Worm (Caenorhabditis elegans): ENCODE measurements around the gene srg-55.
A peak's percentile ranks its signal among the peaks of the same experiment; 100 is the strongest.

The srg-55 gene

DNA sequence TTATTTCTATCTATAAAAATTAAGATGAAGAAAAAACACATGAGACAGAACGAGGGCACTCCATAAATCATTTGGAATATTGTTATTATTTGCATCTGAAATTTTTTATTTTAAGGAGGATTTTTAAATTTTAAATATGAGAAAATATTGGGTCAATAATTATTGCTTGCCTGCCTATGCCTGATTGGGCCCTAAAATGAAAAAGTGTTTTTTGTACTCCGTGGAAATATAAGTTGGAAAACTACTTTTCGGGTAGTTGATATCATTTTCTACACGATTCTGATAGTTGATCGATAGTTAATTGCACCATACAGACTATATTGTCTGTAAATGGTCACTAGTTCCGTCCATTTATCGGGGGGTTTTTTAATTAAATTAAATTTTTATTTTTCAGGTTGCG, at the start of gene srg-55:
Gene srg-55, minus strand, starts transcription at position 101 of the 400 bp plus-strand sequence.
- no peak for TF ChIP-seq tab-1 (GFP tag; IDR thresholded peaks at IDR 0.05)
- TF ChIP-seq ztf-29 (GFP tag; IDR thresholded peaks at IDR 0.05): no peak
- TF ChIP-seq ztf-23 (GFP tag; IDR thresholded peaks at IDR 0.05): no peak

DNA sequence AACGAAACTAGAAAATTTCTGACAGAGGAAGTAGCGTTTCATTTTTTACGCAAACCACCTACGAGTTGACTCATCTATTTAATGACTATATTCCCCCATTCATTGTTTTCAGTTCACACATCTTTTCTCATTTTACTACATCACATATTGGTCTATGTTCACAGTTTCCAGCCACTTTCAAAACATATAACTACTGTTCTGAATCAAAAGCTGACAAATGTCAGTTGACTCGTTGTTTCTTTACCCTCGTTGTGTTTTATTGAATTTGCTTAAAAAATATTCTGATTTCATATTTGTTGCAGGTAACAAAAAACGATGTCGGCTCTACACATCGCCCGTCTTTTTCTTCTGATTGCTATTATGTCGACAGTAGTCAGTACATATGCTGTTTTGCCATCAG, 43.0 kb upstream of the srg-55 start, which contains the start of gene nlp-59:
Gene nlp-59, plus strand, starts transcription at position 301 of the 400 bp plus-strand sequence.
- TF ChIP-seq ztf-29 (GFP tag; IDR thresholded peaks at IDR 0.05) (no peak), tab-1 (GFP tag; IDR thresholded peaks at IDR 0.05) (no peak), med-1 (GFP tag; optimal IDR thresholded peaks at IDR 0.05; ENCODE audit: insufficient read depth) (no peak), T22C8.4 (GFP tag; IDR thresholded peaks at IDR 0.05) (no peak), ref-1 (GFP tag; conservative IDR thresholded peaks at IDR 0.05) (no peak), flt-1 (GFP tag; IDR thresholded peaks at IDR 0.05) (no peak), cog-1 (tag; optimal IDR thresholded peaks at IDR 0.05) (no peak), klf-2 (GFP tag; conservative IDR thresholded peaks at IDR 0.05) (no peak), ztf-23 (GFP tag; IDR thresholded peaks at IDR 0.05) (no peak)

DNA sequence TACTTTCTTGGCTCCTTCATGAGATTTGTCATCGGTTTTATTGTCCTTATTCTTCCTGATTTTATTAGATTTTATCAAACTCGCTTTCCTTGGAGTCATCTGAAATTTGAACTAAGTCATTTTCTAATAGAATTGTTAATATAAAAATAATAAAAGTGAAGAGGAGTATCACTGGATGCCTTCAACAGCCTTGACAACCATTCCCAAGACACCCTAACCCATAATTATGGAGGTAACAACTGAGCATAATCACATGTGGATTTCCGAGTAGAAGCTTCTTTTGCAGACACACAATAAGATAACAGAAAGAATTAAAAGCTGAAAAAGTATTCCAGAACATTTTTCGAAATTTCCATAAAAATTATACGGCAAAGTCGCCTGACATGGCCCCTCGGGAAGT, 27.5 kb upstream of the srg-55 start, which contains the start of gene F02D8.9:
Gene F02D8.9, minus strand, starts transcription at position 101 of the 400 bp plus-strand sequence.
- TF ChIP-seq ztf-23 (GFP tag; IDR thresholded peaks at IDR 0.05) (no peak), tab-1 (GFP tag; IDR thresholded peaks at IDR 0.05) (no peak), med-1 (GFP tag; optimal IDR thresholded peaks at IDR 0.05; ENCODE audit: insufficient read depth) (no peak), ztf-29 (GFP tag; IDR thresholded peaks at IDR 0.05) (no peak), ref-1 (GFP tag; conservative IDR thresholded peaks at IDR 0.05) (no peak), klf-2 (GFP tag; conservative IDR thresholded peaks at IDR 0.05) (no peak), cog-1 (tag; optimal IDR thresholded peaks at IDR 0.05) (no peak), flt-1 (GFP tag; IDR thresholded peaks at IDR 0.05) (no peak), T22C8.4 (GFP tag; IDR thresholded peaks at IDR 0.05) (no peak)

DNA sequence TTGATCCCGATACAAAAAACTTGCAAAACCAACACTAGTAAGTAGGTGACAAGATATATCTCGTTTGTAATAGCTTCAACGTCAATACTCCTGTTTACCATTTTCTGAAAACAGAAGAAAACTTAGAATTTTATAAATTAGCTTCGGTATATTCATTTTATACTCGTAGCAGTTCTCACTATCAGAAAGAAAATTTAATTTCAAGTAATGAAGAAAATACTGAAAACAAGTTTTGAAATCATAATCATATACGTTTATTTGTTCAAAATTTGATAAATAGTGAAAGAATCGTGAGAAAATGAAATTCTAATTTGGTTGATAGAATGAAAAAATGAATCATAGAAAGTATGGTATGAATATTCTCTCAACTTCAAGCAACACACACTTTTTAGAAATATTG, 26.5 kb upstream of the srg-55 start, which contains the start of gene C30G7.5:
Gene C30G7.5, minus strand, starts transcription at position 101 of the 400 bp plus-strand sequence.
- TF ChIP-seq tab-1 (GFP tag; IDR thresholded peaks at IDR 0.05) (no peak), cog-1 (tag; optimal IDR thresholded peaks at IDR 0.05) (no peak), klf-2 (GFP tag; conservative IDR thresholded peaks at IDR 0.05) (no peak), ref-1 (GFP tag; conservative IDR thresholded peaks at IDR 0.05) (no peak), med-1 (GFP tag; optimal IDR thresholded peaks at IDR 0.05; ENCODE audit: insufficient read depth) (no peak), T22C8.4 (GFP tag; IDR thresholded peaks at IDR 0.05) (no peak), ztf-23 (GFP tag; IDR thresholded peaks at IDR 0.05) (no peak), ztf-29 (GFP tag; IDR thresholded peaks at IDR 0.05) (no peak), flt-1 (GFP tag; IDR thresholded peaks at IDR 0.05) (no peak)

DNA sequence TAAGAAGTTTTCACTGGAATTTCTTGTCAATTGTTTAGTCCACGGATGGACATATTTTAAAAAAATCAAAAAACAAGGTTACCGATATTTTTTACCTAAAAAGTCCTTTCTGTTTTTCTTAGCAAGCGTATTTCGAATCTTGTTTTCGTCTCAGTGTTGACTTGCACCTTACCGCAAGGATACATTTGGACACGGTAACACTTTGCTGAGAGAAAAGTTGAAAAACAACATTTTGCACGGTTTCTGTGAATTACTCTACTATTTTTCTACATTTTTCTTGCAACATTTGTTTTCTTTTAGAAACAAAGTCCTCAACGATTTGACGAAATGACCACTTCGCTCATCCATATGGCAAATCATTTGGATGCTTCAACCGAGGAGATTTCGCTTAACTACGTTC, 21.3 kb upstream of the srg-55 start, which contains the start of gene hil-1:
Gene hil-1, plus strand, starts transcription at position 301 of the 400 bp plus-strand sequence.
- TF ChIP-seq ztf-23 (GFP tag; IDR thresholded peaks at IDR 0.05) (no peak), cog-1 (tag; optimal IDR thresholded peaks at IDR 0.05) (no peak), med-1 (GFP tag; optimal IDR thresholded peaks at IDR 0.05; ENCODE audit: insufficient read depth) (no peak), tab-1 (GFP tag; IDR thresholded peaks at IDR 0.05) (no peak), ref-1 (GFP tag; conservative IDR thresholded peaks at IDR 0.05) (no peak), T22C8.4 (GFP tag; IDR thresholded peaks at IDR 0.05) (no peak), flt-1 (GFP tag; IDR thresholded peaks at IDR 0.05) (no peak), ztf-29 (GFP tag; IDR thresholded peaks at IDR 0.05) (no peak), klf-2 (GFP tag; conservative IDR thresholded peaks at IDR 0.05) (no peak)

DNA sequence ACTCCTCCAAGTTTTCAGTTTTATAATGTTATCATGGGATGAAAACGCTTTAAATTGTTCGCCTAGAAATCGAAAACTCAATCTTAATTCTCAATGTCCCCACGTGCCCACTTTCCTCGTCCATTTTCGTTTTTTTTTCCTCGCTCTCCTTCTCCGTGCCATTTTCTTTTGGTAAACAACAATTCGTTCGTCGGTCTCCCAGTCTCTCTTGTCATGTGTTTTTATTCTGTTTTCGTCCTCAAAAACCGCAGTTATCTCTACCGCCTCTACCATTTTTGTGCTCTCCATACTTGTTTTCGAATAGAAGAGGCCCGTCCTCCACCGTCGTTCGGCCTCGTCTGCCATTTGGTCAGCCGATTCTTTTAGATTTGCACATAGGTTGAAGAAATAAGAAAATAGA, 20.4 kb upstream of the srg-55 start:
- TF ChIP-seq ref-1 (GFP tag; conservative IDR thresholded peaks at IDR 0.05): no peak
- no peak for TF ChIP-seq flt-1 (GFP tag; IDR thresholded peaks at IDR 0.05)
- TF ChIP-seq tab-1 (GFP tag; IDR thresholded peaks at IDR 0.05): no peak
- TF ChIP-seq T22C8.4 (GFP tag; IDR thresholded peaks at IDR 0.05): no peak
- TF ChIP-seq med-1 (GFP tag; optimal IDR thresholded peaks at IDR 0.05; ENCODE audit: insufficient read depth): no peak
- no peak for TF ChIP-seq ztf-23 (GFP tag; IDR thresholded peaks at IDR 0.05)
- no peak for TF ChIP-seq cog-1 (tag; optimal IDR thresholded peaks at IDR 0.05)
- TF ChIP-seq klf-2 (GFP tag; conservative IDR thresholded peaks at IDR 0.05): no peak
- TF ChIP-seq ztf-29 (GFP tag; IDR thresholded peaks at IDR 0.05): no peak

DNA sequence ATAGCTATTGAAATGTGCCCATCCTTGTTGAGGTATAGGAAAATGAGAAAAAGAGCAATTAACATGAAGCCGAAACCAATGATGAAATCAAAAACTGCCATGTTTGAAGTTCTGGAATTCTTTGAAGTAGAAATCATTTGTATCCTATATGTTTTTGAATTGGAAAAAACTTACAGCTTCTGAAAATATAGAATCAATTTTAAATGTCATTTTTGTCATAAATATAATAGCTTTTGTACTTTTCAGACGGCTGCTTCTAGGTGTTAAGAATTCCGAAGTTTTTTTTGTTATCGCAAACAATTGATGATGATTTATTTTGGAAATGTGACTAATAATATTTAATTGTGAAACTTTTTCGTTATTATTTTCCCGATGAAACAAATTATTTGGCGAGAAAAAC, 18.9 kb upstream of the srg-55 start, which contains the start of gene C30G7.4:
Gene C30G7.4, minus strand, starts transcription at position 101 of the 400 bp plus-strand sequence.
- TF ChIP-seq ztf-29 (GFP tag; IDR thresholded peaks at IDR 0.05) (no peak), T22C8.4 (GFP tag; IDR thresholded peaks at IDR 0.05) (no peak), tab-1 (GFP tag; IDR thresholded peaks at IDR 0.05) (no peak), med-1 (GFP tag; optimal IDR thresholded peaks at IDR 0.05; ENCODE audit: insufficient read depth) (no peak), flt-1 (GFP tag; IDR thresholded peaks at IDR 0.05) (no peak), klf-2 (GFP tag; conservative IDR thresholded peaks at IDR 0.05) (no peak), ref-1 (GFP tag; conservative IDR thresholded peaks at IDR 0.05) (no peak), cog-1 (tag; optimal IDR thresholded peaks at IDR 0.05) (no peak), ztf-23 (GFP tag; IDR thresholded peaks at IDR 0.05) (no peak)

DNA sequence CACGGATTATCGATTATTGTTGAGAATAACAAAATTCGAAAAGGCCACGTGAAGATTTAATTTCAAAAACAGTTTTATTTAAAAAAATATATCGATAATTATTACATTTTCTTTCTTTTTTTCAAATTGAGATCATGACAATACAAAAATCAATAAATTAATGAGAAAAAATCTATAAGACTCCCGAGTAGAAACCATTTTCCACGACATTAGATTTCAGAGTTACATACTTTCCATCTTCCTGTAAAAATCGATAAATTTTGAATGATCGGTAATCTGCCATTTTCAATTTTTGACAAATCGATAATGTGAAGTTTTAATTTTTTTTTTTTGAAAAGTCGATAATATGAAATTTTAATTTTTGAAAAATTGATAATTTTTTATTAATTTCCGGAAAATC, 17.5 kb upstream of the srg-55 start, which contains the start of gene C30G7.3:
Gene C30G7.3, minus strand, starts transcription at position 8 of the 400 bp plus-strand sequence.
- TF ChIP-seq ref-1 (GFP tag; conservative IDR thresholded peaks at IDR 0.05) (no peak), klf-2 (GFP tag; conservative IDR thresholded peaks at IDR 0.05) (no peak), ztf-29 (GFP tag; IDR thresholded peaks at IDR 0.05) (no peak), cog-1 (tag; optimal IDR thresholded peaks at IDR 0.05) (no peak), med-1 (GFP tag; optimal IDR thresholded peaks at IDR 0.05; ENCODE audit: insufficient read depth) (no peak), tab-1 (GFP tag; IDR thresholded peaks at IDR 0.05) (no peak), T22C8.4 (GFP tag; IDR thresholded peaks at IDR 0.05) (no peak), flt-1 (GFP tag; IDR thresholded peaks at IDR 0.05) (no peak), ztf-23 (GFP tag; IDR thresholded peaks at IDR 0.05) (no peak)

DNA sequence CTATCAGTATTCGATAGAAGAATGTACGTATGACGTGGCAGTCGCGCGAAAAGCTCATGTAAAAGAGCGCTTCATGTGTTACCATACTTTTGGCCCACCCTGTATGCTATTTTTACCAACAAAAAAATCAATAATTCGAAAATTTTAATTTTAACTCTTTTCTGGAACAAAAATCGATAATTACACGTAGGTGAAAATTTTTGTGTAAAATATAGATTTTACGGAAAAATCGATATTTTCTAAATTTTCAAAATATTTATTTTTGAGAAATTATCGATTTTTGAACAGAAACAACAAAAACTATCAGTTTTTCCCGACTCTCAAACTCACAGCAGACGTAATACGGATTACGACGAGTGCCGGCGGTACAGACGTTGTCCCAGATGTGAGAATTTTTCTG, 17.0 kb upstream of the srg-55 start:
- TF ChIP-seq T22C8.4 (GFP tag; IDR thresholded peaks at IDR 0.05) (peak; percentile 78), tab-1 (GFP tag; IDR thresholded peaks at IDR 0.05) (no peak)

DNA sequence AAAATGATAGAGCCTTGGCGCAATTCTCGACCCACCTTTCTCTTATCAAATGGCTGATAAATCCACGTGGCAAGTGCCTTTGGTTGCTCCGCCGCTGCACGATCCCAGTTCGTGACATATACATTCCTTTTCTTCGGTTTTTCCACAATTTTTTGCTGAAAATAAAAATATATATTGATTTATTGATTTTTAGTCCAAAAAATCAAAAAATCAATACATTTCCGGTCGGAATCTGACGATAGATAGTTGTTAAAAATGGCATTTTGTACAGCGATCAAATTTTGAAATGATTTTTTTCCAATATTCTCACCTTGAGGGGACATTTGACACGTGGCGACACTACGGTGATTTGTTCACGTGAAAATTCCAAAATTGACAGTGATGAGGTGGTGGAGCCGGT, 15.6 kb upstream of the srg-55 start:
- TF ChIP-seq med-1 (GFP tag; optimal IDR thresholded peaks at IDR 0.05; ENCODE audit: insufficient read depth): no peak

All from whole organism, midembryonic.